Fruit fly (Drosophila melanogaster): ENCODE measurements around the gene CG42512.

DNA sequence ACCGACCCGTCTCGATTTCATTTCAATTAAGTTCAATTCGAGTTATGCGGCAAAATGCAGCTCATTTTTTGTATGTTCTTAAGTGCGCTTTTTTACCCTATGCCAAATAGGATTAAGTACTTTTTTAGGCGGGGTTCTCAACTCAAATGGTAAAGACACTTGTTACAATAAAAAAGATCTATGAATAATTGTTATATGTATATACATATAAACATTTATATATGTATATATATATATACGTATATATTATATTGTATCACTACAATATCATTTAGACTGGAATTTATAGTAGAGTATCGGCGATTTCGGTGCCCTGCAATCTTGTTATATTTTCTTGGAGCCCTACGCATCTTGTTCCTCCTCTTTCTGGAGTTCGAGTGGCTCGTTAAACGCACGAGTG lies 38.8 kb downstream of the CG42512 start:
- TF ChIP-seq CG8478 (optimal IDR thresholded peaks at IDR 0.05) (no peak), usp (GFP tag; optimal IDR thresholded peaks at IDR 0.05) (no peak), EcR (GFP tag; optimal IDR thresholded peaks at IDR 0.05) (no peak), psq (optimal IDR thresholded peaks at IDR 0.05) (no peak), pan (optimal IDR thresholded peaks at IDR 0.05) (no peak)

Data from whole organism.